Worm (Caenorhabditis elegans) whole organism, L4 larva: ENCODE data around the gene kle-2.

Source experiments
- Y105C5A.15 ChIP-seq: fragments of 200-800 bp; sonication (Bioruptor generic); IDR thresholded peaks from 2 replicates; pipeline ENCODE4 v1.3.6; 2022; ENCODE audit warnings: missing genetic modification characterization, missing compliant biosample characterization
- Y75B8A.6 ChIP-seq: fragments of 200-800 bp; sonication (Bioruptor generic); IDR thresholded peaks from 2 replicates; pipeline ENCODE4 v1.3.6; 2022; ENCODE audit warnings: missing genetic modification reagents, missing genetic modification characterization, missing compliant biosample characterization
- ama-1 ChIP-seq: fragments of 150-350 bp; optimal IDR thresholded peaks from 2 replicates; lab custom pipeline; 2014; ENCODE audit warnings: inconsistent platforms, mixed read lengths
- ceh-82 ChIP-seq: sonication (generic microtip); optimal IDR thresholded peaks from 2 replicates; lab custom pipeline; 2017; ENCODE audit warnings: missing biosample characterization, missing genetic modification characterization
- jun-1 ChIP-seq: fragments of 150-350 bp; optimal IDR thresholded peaks from 2 replicates; lab custom pipeline; 2014; ENCODE audit warnings: missing biosample characterization, missing genetic modification reagents, missing genetic modification characterization
- mdl-1 ChIP-seq, 2 experiments: fragments of 150-350 bp in 1 of 2; sonication (generic microtip) in 1 of 2; optimal IDR thresholded peaks; 2 replicates each; lab custom pipeline; 2014 to 2017; ENCODE audit warnings: missing biosample characterization in 2 of 2, missing genetic modification characterization in 2 of 2
- nhr-28 ChIP-seq: fragments of 150-350 bp; optimal IDR thresholded peaks from 2 replicates; lab custom pipeline; 2014; ENCODE audit warnings: missing biosample characterization, missing genetic modification characterization
- pqm-1 ChIP-seq: sonication (generic microtip); optimal IDR thresholded peaks from 2 replicates; lab custom pipeline; 2017; ENCODE audit warnings: missing biosample characterization, missing genetic modification characterization
- snpc-4 ChIP-seq: fragments of 150-350 bp; optimal IDR thresholded peaks from 2 replicates; lab custom pipeline; 2014; ENCODE audit warnings: missing biosample characterization, missing genetic modification characterization

- no peak for TF ChIP-seq ceh-82 (tag; lab: Kevin White, UChicago)
- TF ChIP-seq snpc-4, result no peak
- no peak for TF ChIP-seq mdl-1 (tag; optimal IDR thresholded peaks at IDR 0.05; lab: Kevin White, UChicago)
- TF ChIP-seq Y105C5A.15 (GFP tag; lab: Robert Waterston, UW), result no peak
- no peak for TF ChIP-seq pqm-1 (tag; lab: Kevin White, UChicago)
- TF ChIP-seq jun-1 (tag; lab: Kevin White, UChicago), result no peak
- TF ChIP-seq nhr-28 (tag; lab: Kevin White, UChicago), result no peak
- no peak for TF ChIP-seq ama-1 (lab: Kevin White, UChicago)
- no peak for TF ChIP-seq Y75B8A.6 (GFP tag; lab: Robert Waterston, UW)
Measured at ce11 chrIII:7937548-7937947, 4.0 kb upstream of the kle-2 start, which contains the start of gene C29E4.10.
